Fruit fly (Drosophila melanogaster) whole organism, embryonic: ENCODE data around the gene CG5611.
A peak's percentile ranks its signal among the peaks of the same experiment; 100 is the strongest.

Source experiments
- BEAF-32 ChIP-seq: fragments of 200-800 bp; sonication (Bioruptor generic); optimal IDR thresholded peaks from 3 replicates; lab custom pipeline; 2017; ENCODE audit warnings: missing biosample characterization, missing genetic modification characterization, mild to moderate bottlenecking, moderate library complexity, missing genetic modification reagents
- Bgb ChIP-seq: fragments of 200-800 bp; sonication (Bioruptor generic); IDR thresholded peaks from 2 replicates; pipeline ENCODE4 v1.3.6; 2022; ENCODE audit warnings: missing biosample characterization, missing genetic modification characterization; ENCODE audit not compliant: partially characterized antibody
- CG10959 ChIP-seq: fragments of 200-800 bp; sonication (Bioruptor generic); IDR thresholded peaks from 2 replicates; pipeline ENCODE4 v1.3.6; 2022; ENCODE audit warnings: missing biosample characterization, missing genetic modification characterization
- CG11723 ChIP-seq: fragments of 200-800 bp; sonication (Bioruptor generic); optimal IDR thresholded peaks from 2 replicates; lab custom pipeline; 2017; ENCODE audit warnings: missing biosample characterization, mild to moderate bottlenecking, missing genetic modification characterization
- CG12104 ChIP-seq: fragments of 200-800 bp; sonication (Bioruptor generic); optimal IDR thresholded peaks from 3 replicates; lab custom pipeline; 2016; ENCODE audit warnings: missing biosample characterization, missing genetic modification characterization
- CG12155 ChIP-seq: fragments of 200-800 bp; sonication (Bioruptor generic); optimal IDR thresholded peaks from 3 replicates; lab custom pipeline; 2016; ENCODE audit warnings: missing biosample characterization, missing genetic modification characterization
- CG14710 ChIP-seq: fragments of 200-800 bp; sonication (Bioruptor generic); optimal IDR thresholded peaks from 3 replicates; lab custom pipeline; 2019; ENCODE audit warnings: missing biosample characterization, mild to moderate bottlenecking, missing genetic modification characterization, moderate library complexity
- CG15514 ChIP-seq: fragments of 200-800 bp; sonication (Bioruptor generic); optimal IDR thresholded peaks from 3 replicates; lab custom pipeline; 2017; ENCODE audit warnings: missing biosample characterization, missing genetic modification characterization, mild to moderate bottlenecking, moderate library complexity, missing genetic modification reagents
- CG1647 ChIP-seq: fragments of 200-800 bp; sonication (Bioruptor generic); optimal IDR thresholded peaks from 3 replicates; lab custom pipeline; 2016; ENCODE audit warnings: missing biosample characterization, missing genetic modification characterization
- CG17829 ChIP-seq: fragments of 200-800 bp; optimal IDR thresholded peaks from 2 replicates; lab custom pipeline; 2019; ENCODE audit warnings: missing biosample characterization, mild to moderate bottlenecking, missing genetic modification characterization, moderate library complexity
- CG18476 ChIP-seq: fragments of 200-800 bp; sonication (Bioruptor generic); optimal IDR thresholded peaks from 2 replicates; lab custom pipeline; 2016; ENCODE audit warnings: missing biosample characterization, mild to moderate bottlenecking, missing genetic modification characterization
- CG18764 ChIP-seq: fragments of 200-800 bp; sonication (Bioruptor generic); optimal IDR thresholded peaks from 3 replicates; lab custom pipeline; 2016; ENCODE audit warnings: missing biosample characterization, missing genetic modification characterization
- CG30403 ChIP-seq: fragments of 200-800 bp; sonication (Bioruptor generic); optimal IDR thresholded peaks from 3 replicates; lab custom pipeline; 2016; ENCODE audit warnings: missing biosample characterization, missing genetic modification characterization
- CG31224 ChIP-seq: fragments of 200-800 bp; sonication (Bioruptor generic); IDR thresholded peaks from 2 replicates; pipeline ENCODE4 v1.3.6; 2022; ENCODE audit warnings: missing biosample characterization, missing genetic modification characterization
- CG34376 ChIP-seq: fragments of 200-800 bp; sonication (Bioruptor generic); optimal IDR thresholded peaks from 2 replicates; lab custom pipeline; 2018; ENCODE audit warnings: missing biosample characterization, mild to moderate bottlenecking, missing genetic modification characterization
- CG4404 ChIP-seq: fragments of 200-800 bp; sonication (Bioruptor generic); IDR thresholded peaks from 2 replicates; pipeline ENCODE4 v1.3.6; 2022; ENCODE audit warnings: missing biosample characterization, missing genetic modification characterization
- CG4820 ChIP-seq: fragments of 200-800 bp; sonication (Bioruptor generic); optimal IDR thresholded peaks from 3 replicates; lab custom pipeline; 2016; ENCODE audit warnings: missing biosample characterization, missing genetic modification characterization
- CG6791 ChIP-seq: fragments of 200-800 bp; sonication (Bioruptor generic); IDR thresholded peaks from 3 replicates; pipeline ENCODE4 v1.3.6; 2022; ENCODE audit warnings: missing biosample characterization, missing genetic modification characterization; ENCODE audit not compliant: partially characterized antibody
- CG6854 ChIP-seq: fragments of 200-800 bp; sonication (Bioruptor generic); optimal IDR thresholded peaks from 3 replicates; lab custom pipeline; 2017; ENCODE audit warnings: missing biosample characterization, mild to moderate bottlenecking, missing genetic modification characterization
- CG7745 ChIP-seq: fragments of 200-800 bp; sonication (Bioruptor generic); optimal IDR thresholded peaks from 2 replicates; lab custom pipeline; 2018; ENCODE audit warnings: missing biosample characterization, mild to moderate bottlenecking, missing genetic modification characterization, moderate library complexity
- CG7963 ChIP-seq: fragments of 200-800 bp; sonication (Bioruptor generic); IDR thresholded peaks from 3 replicates; pipeline ENCODE4 v1.3.6; 2022; ENCODE audit warnings: missing biosample characterization, missing genetic modification characterization; ENCODE audit not compliant: partially characterized antibody
- CG9215 ChIP-seq: fragments of 200-800 bp; sonication (Bioruptor generic); IDR thresholded peaks from 2 replicates; pipeline ENCODE4 v1.3.6; 2022; ENCODE audit warnings: missing biosample characterization, missing genetic modification characterization
- CG9817 ChIP-seq: fragments of 200-800 bp; sonication (Bioruptor generic); optimal IDR thresholded peaks from 2 replicates; lab custom pipeline; 2018; ENCODE audit warnings: missing biosample characterization, mild to moderate bottlenecking, missing genetic modification characterization, moderate library complexity
- CoRest ChIP-seq: fragments of 200-800 bp; sonication (Bioruptor generic); optimal IDR thresholded peaks from 3 replicates; lab custom pipeline; 2018; ENCODE audit warnings: missing biosample characterization, mild to moderate bottlenecking, missing genetic modification characterization, moderate library complexity
- Drgx ChIP-seq: fragments of 200-800 bp; sonication (Bioruptor generic); IDR thresholded peaks from 2 replicates; pipeline ENCODE4 v1.3.6; 2022; ENCODE audit warnings: missing biosample characterization, missing genetic modification characterization
- H15 ChIP-seq: fragments of 200-800 bp; sonication (Bioruptor generic); IDR thresholded peaks from 3 replicates; pipeline ENCODE4 v1.3.6; 2022; ENCODE audit warnings: missing biosample characterization, missing genetic modification characterization
- HmgD ChIP-seq: fragments of 200-800 bp; sonication (Bioruptor generic); optimal IDR thresholded peaks from 3 replicates; lab custom pipeline; 2016; ENCODE audit warnings: missing biosample characterization, missing genetic modification characterization
- Hsf ChIP-seq: fragments of 200-800 bp; sonication (Bioruptor generic); optimal IDR thresholded peaks from 3 replicates; lab custom pipeline; 2016; ENCODE audit warnings: missing biosample characterization, missing genetic modification characterization
- MESR4 ChIP-seq: fragments of 200-800 bp; sonication (Bioruptor generic); optimal IDR thresholded peaks from 2 replicates; lab custom pipeline; 2018; ENCODE audit warnings: missing biosample characterization, mild to moderate bottlenecking, missing genetic modification characterization, moderate library complexity
- Med ChIP-seq: fragments of 200-800 bp; sonication (Bioruptor generic); peaks from one replicate; lab custom pipeline; 2016; ENCODE audit warnings: missing biosample characterization, missing genetic modification characterization, mild to moderate bottlenecking, inconsistent platforms, moderate library complexity
- Meics ChIP-seq: fragments of 200-800 bp; sonication (Bioruptor generic); optimal IDR thresholded peaks from 2 replicates; lab custom pipeline; 2017; ENCODE audit warnings: missing biosample characterization, mild to moderate bottlenecking, missing genetic modification characterization
- Nf-YB ChIP-seq: fragments of 200-800 bp; sonication (Bioruptor generic); optimal IDR thresholded peaks from 3 replicates; lab custom pipeline; 2019; ENCODE audit warnings: missing biosample characterization, mild to moderate bottlenecking, missing genetic modification characterization, moderate library complexity
- Rx ChIP-seq: fragments of 200-800 bp; sonication (Bioruptor generic); IDR thresholded peaks from 2 replicates; pipeline ENCODE4 v1.3.6; 2022; ENCODE audit warnings: missing biosample characterization, missing genetic modification characterization
- Scr ChIP-seq: fragments of 200-800 bp; sonication (Bioruptor generic); IDR thresholded peaks from 2 replicates; pipeline ENCODE4 v1.3.6; 2022; ENCODE audit warnings: missing biosample characterization, missing genetic modification characterization; ENCODE audit not compliant: partially characterized antibody
- Vsx1 ChIP-seq: fragments of 200-800 bp; sonication (Bioruptor generic); optimal IDR thresholded peaks from 2 replicates; lab custom pipeline; 2017; ENCODE audit warnings: missing biosample characterization, mild to moderate bottlenecking, missing genetic modification characterization, missing genetic modification reagents
- Xbp1 ChIP-seq: fragments of 200-800 bp; sonication (Bioruptor generic); optimal IDR thresholded peaks from 3 replicates; lab custom pipeline; 2016; ENCODE audit warnings: missing biosample characterization, mild to moderate bottlenecking, missing genetic modification characterization
- ab ChIP-seq: fragments of 200-800 bp; sonication (Bioruptor generic); optimal IDR thresholded peaks from 2 replicates; lab custom pipeline; 2016; ENCODE audit warnings: missing biosample characterization, missing genetic modification characterization
- btn ChIP-seq: fragments of 200-800 bp; sonication (Bioruptor generic); optimal IDR thresholded peaks from 2 replicates; lab custom pipeline; 2016; ENCODE audit warnings: missing biosample characterization, missing genetic modification characterization
- dm ChIP-seq: fragments of 200-800 bp; sonication (Bioruptor generic); optimal IDR thresholded peaks from 3 replicates; lab custom pipeline; 2016; ENCODE audit warnings: missing biosample characterization, missing genetic modification characterization
- dpn ChIP-seq, 2 experiments: fragments of 200-800 bp; sonication (Bioruptor generic); optimal IDR thresholded peaks; 3 replicates each; lab custom pipeline; 2016; ENCODE audit warnings: missing biosample characterization in 2 of 2, missing genetic modification characterization in 2 of 2
- esg ChIP-seq: fragments of 200-800 bp; sonication (Bioruptor generic); conservative IDR thresholded peaks from 2 replicates; pipeline ENCODE4 v1.3.6; 2022; ENCODE audit warnings: missing biosample characterization, missing genetic modification characterization
- eyg ChIP-seq: fragments of 200-800 bp; sonication (Bioruptor generic); optimal IDR thresholded peaks from 3 replicates; lab custom pipeline; 2016; ENCODE audit warnings: missing biosample characterization, missing genetic modification characterization
- hb ChIP-seq: fragments of 200-800 bp; sonication (Bioruptor generic); IDR thresholded peaks from 3 replicates; pipeline ENCODE4 v1.3.6; 2022; ENCODE audit warnings: missing biosample characterization, missing genetic modification characterization; ENCODE audit not compliant: partially characterized antibody
- maf-S ChIP-seq: fragments of 200-800 bp; sonication (Bioruptor generic); optimal IDR thresholded peaks from 2 replicates; lab custom pipeline; 2016; ENCODE audit warnings: missing biosample characterization, missing genetic modification characterization
- pb ChIP-seq: fragments of 200-800 bp; sonication (Bioruptor generic); optimal IDR thresholded peaks from 3 replicates; lab custom pipeline; 2016; ENCODE audit warnings: missing biosample characterization, missing genetic modification characterization
- phol ChIP-seq: fragments of 200-800 bp; sonication (Bioruptor generic); optimal IDR thresholded peaks from 3 replicates; lab custom pipeline; 2018; ENCODE audit warnings: missing biosample characterization, mild to moderate bottlenecking, missing genetic modification characterization, moderate library complexity
- pita ChIP-seq: fragments of 200-800 bp; sonication (Bioruptor generic); optimal IDR thresholded peaks from 2 replicates; lab custom pipeline; 2017; ENCODE audit warnings: missing biosample characterization, mild to moderate bottlenecking, missing genetic modification characterization
- sob ChIP-seq: fragments of 200-800 bp; sonication (Bioruptor generic); IDR thresholded peaks from 2 replicates; pipeline ENCODE4 v1.3.6; 2022; ENCODE audit warnings: missing biosample characterization, missing genetic modification characterization
- tll ChIP-seq, 2 experiments: fragments of 200-800 bp in 1 of 2; fragments of >200 bp in 1 of 2; sonication (Bioruptor generic) in 1 of 2; optimal IDR thresholded peaks; 2 replicates each; lab custom pipeline; 2017 to 2019; ENCODE audit warnings: missing biosample characterization in 2 of 2, missing genetic modification characterization in 2 of 2, mild to moderate bottlenecking in 1 of 2, moderate library complexity in 1 of 2

Gene CG5611

DNA sequence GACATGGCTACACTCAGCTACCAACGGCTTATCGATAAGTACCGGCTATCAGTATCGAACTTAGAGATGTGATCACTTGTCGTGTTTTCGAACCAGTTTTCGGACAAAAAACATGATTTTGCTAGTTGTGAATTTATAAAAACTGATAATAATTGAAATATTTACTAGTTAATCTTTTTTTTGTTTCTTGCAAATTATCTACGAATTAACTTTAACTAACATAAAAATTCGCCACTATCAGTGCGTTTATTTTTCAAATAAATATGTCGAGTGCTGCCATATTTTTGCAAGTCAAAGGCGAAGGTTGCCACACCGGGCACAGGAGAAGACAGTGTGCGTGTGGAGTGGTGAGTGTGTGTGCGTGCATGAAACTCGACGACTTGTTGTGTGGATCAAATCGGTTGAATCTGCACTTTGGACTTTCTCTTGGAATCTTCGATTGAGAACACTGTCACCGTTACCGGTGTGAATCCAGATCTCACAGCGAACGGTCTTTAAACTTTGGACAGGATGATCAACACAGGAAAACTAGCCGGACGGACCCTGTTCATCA, 41.4 kb upstream of the CG5611 start, which contains the start of gene Hsdl2 (continued):
- TF ChIP-seq phol (tag; lab: Kevin White, UChicago), result peak; percentile 55
- TF ChIP-seq BEAF-32, result peak; percentile 83
- TF ChIP-seq Drgx (GFP tag; lab: Robert Waterston, UW), result peak; percentile 61
- TF ChIP-seq CG31224 (GFP tag; lab: Robert Waterston, UW), result 0 out of 2 replicates have a peak, but pooled peaks have one; percentile 31
- peak; percentile 69; the same call in 2 of the 3 replicates for TF ChIP-seq H15 (GFP tag; lab: Robert Waterston, UW)
- TF ChIP-seq MESR4 (GFP tag; lab: Kevin White, UChicago), result peak; percentile 59
- peak; percentile 61 for TF ChIP-seq Hsf (GFP tag; lab: Kevin White, UChicago)
- TF ChIP-seq CG7963 (GFP tag; lab: Robert Waterston, UW), result 0 out of 3 replicates have a peak, but pooled peaks have one; percentile 42
- TF ChIP-seq dm (GFP tag; lab: Kevin White, UChicago), result peak; percentile 32
- peak in 1 of 2 experiments; percentile 29 for TF ChIP-seq dpn (GFP tag; optimal IDR thresholded peaks at IDR 0.05; lab: Kevin White, UChicago)
- peak; percentile 53; the same call in 1 of the 3 replicates for TF ChIP-seq hb
- peak; percentile 5 for TF ChIP-seq ab (GFP tag; lab: Kevin White, UChicago)
- TF ChIP-seq pb (GFP tag; lab: Kevin White, UChicago), result no peak
- peak; percentile 23 for TF ChIP-seq CG4820
- peak; percentile 53 for TF ChIP-seq pita (GFP tag; lab: Kevin White, UChicago)
- TF ChIP-seq CG14710, result peak; percentile 75
- peak; percentile 37 for TF ChIP-seq CG12104 (GFP tag; lab: Kevin White, UChicago)
- no peak for TF ChIP-seq CG17829 (tag; lab: Kevin White, UChicago)
- no peak for TF ChIP-seq esg (GFP tag; lab: Robert Waterston, UW)
- TF ChIP-seq CG30403, result peak; percentile 37
- TF ChIP-seq maf-S, result no peak
- TF ChIP-seq CG12155 (GFP tag; lab: Kevin White, UChicago), result no peak
- peak; percentile 27; the same call in 1 of the 2 replicates for TF ChIP-seq sob
- peak; percentile 45 for TF ChIP-seq CG9215 (GFP tag; lab: Robert Waterston, UW)
- peak; percentile 72 for TF ChIP-seq Scr (GFP tag; lab: Robert Waterston, UW)
- TF ChIP-seq CG11723, result no peak
- TF ChIP-seq CG10959, result no peak
- TF ChIP-seq Nf-YB (GFP tag; lab: Kevin White, UChicago), result peak; percentile 24
- no peak for TF ChIP-seq tll (GFP tag; optimal IDR thresholded peaks at IDR 0.05; lab: Kevin White, UChicago)
- peak; percentile 86 for TF ChIP-seq Med (GFP tag; lab: Kevin White, UChicago)
- TF ChIP-seq CG6791 (GFP tag; lab: Robert Waterston, UW), result peak; percentile 61; the same call in 2 of the 3 replicates
- peak; percentile 74 for TF ChIP-seq CG15514
- TF ChIP-seq CG6854 (GFP tag; lab: Kevin White, UChicago), result no peak
- TF ChIP-seq eyg (GFP tag; lab: Kevin White, UChicago), result no peak
- peak; percentile 60 for TF ChIP-seq Xbp1 (GFP tag; lab: Kevin White, UChicago)
- peak; percentile 49 for TF ChIP-seq CG34376
- peak; percentile 18 for TF ChIP-seq CG18476 (GFP tag; lab: Kevin White, UChicago)
- TF ChIP-seq CG1647 (GFP tag; lab: Kevin White, UChicago), result no peak
- peak; percentile 28; the same call in 1 of the 2 replicates for TF ChIP-seq CG4404
- TF ChIP-seq CG7745, result no peak
- no peak for TF ChIP-seq HmgD (GFP tag; lab: Kevin White, UChicago)
- peak; percentile 67 for TF ChIP-seq CoRest (tag; lab: Kevin White, UChicago)
- peak; percentile 96 for TF ChIP-seq Meics
- TF ChIP-seq btn (GFP tag; lab: Kevin White, UChicago), result no peak
- TF ChIP-seq CG18764 (GFP tag; lab: Kevin White, UChicago), result no peak
- TF ChIP-seq Rx (GFP tag; lab: Robert Waterston, UW), result peak; percentile 41; the same call in 1 of the 2 replicates
- peak; percentile 30 for TF ChIP-seq CG9817 (tag; lab: Kevin White, UChicago)
- peak; percentile 64 for TF ChIP-seq Bgb
- no peak for TF ChIP-seq Vsx1
